Worm (Caenorhabditis elegans) whole organism, L4/young adult: ENCODE measurements around the gene nspc-14.

Source experiments
- W03F9.2 ChIP-seq: fragments of 150-350 bp; optimal IDR thresholded peaks from 2 replicates; lab custom pipeline; 2014; ENCODE audit warnings: missing biosample characterization, missing genetic modification characterization
- dao-5 ChIP-seq: sonication (generic microtip); optimal IDR thresholded peaks from 2 replicates; lab custom pipeline; 2016; ENCODE audit warnings: missing genotype, missing genetic modification characterization, moderate library complexity, missing compliant biosample characterization
- him-1 ChIP-seq: sonication (generic microtip); optimal IDR thresholded peaks from 2 replicates; lab custom pipeline; 2016; ENCODE audit warnings: missing genotype, missing genetic modification reagents, missing genetic modification characterization, missing compliant biosample characterization

Gene nspc-14

DNA sequence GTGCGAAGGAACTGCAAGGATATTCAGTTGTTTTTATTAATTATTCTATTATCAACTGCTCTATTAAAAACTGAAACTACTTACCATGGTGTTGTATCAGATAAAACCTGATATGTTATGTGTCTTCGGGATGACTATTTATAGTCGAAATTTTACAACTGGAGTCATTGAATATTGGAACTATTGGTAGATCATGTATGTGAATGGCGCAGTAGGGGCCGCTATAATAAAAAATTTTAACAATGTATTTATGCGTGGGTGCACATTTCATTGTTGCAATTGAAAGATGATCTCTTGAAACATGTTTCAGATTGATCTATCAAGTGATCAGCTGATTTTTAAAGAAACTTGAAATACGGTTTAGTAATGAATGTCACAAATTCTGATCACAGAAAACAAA is at the start of gene nspc-14:
Gene nspc-14, minus strand, starts transcription at position 101 of the 400 bp plus-strand sequence.
- TF ChIP-seq dao-5 (tag; lab: Kevin White, UChicago) (no peak), W03F9.2 (tag; lab: Kevin White, UChicago) (no peak), him-1 (tag; lab: Kevin White, UChicago) (no peak)

DNA sequence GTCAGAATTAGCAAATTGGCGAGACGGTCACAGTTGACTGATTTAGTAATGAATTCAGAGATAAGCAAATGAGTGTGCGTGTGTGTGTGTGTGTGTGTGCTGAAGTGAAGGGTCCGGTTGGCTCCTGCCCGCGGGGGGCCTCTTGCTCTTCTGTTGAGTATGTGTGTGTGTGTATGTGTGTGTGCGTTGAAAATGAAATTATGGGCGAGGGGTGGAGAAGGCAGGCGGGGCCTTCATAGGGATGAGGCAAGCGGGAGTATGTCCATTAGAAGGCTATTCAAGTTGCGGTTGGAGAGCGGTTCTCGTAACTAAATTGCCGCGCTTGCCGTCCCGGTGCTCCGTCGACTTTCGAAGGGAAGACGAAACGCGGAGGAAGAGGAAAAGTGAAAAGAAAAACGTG is 48.4 kb upstream of the nspc-14 start:
- TF ChIP-seq dao-5 (tag; lab: Kevin White, UChicago) (no peak), him-1 (tag; lab: Kevin White, UChicago) (no peak)

DNA sequence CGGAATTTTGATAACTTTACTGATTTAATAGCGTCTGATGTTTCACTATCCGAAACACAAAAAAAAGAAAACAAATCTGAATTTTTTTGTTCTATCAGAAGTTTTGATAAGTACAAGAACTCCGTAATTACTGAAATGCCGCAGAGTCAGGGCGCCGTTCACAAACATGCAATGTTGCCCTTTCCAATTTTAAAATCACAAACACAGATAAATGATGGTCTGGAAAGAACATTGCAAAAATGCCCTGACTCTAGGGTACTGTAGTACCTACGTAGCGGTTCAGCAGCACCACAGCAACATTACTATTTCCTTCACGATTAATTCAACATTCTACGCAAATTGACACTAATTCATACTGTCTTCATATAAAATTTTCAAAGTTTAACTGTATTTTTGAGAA is 47.7 kb upstream of the nspc-14 start:
- no peak for TF ChIP-seq dao-5 (tag; lab: Kevin White, UChicago)
- TF ChIP-seq him-1 (tag; lab: Kevin White, UChicago) = no peak
- TF ChIP-seq W03F9.2 (tag; lab: Kevin White, UChicago) = no peak

DNA sequence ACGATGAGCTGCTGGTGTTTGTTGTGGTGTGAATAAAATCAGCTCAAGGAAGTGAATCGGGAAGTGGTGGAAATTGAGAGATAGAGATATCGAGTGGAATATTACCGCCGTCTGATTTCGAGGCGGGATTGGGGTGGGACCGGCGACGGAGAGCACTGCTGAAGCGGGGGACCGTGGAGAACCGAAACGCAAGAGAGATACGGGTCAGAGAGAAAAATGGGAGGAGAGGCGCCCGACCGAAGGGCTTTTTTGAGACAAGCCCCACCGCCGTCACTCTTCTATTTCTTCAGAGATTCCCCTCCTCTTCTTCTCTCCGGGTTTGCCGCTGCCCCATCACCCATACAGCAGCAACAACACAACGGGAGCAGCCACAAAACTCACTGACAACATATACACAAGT is 47.2 kb upstream of the nspc-14 start:
- TF ChIP-seq him-1 (tag; lab: Kevin White, UChicago) = no peak

DNA sequence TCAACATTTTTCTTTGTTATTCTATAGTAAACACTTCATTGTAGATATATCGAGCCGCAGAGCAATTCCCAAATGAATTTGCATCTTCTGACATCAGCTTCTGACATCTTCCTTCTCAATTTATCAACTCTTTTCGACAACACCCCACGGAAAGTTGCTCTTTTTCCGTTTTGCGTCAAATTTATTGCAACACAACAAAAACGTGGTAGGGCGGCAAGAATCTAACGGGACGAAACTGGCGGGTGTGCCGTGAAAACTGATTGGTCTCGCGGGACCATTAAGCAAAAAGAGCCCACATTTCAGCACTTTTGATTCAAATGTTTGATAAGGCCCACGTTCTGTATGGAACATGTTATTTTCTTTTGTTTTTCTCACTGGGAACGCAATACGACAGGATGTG is 45.9 kb upstream of the nspc-14 start:
- no peak for TF ChIP-seq him-1 (tag; lab: Kevin White, UChicago)
- TF ChIP-seq W03F9.2 (tag; lab: Kevin White, UChicago) = no peak
- TF ChIP-seq dao-5 (tag; lab: Kevin White, UChicago) = no peak

DNA sequence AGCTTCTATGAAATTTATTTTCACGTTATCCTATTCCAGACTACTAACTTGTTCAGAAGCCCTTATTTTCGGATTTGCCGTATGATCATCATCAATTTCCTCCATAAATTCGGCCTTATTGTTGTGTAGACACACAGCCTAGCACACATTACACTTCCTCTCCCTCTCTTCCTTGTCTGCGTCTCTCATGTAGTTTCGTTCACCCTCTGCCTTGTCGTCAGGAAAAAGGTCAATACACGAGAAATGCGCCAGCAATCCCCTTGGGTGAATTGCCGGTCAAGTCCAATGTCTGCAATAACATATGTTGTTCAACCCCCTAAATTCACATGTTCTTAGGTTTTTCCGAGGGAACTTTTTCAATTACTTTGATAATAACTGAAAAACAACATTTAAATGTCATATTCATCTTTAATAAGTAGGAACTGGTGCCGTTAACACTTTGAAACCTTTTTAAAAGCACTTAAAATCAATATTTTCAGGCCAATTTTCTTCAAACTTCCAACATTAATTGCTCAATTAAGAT is 35.0 kb upstream of the nspc-14 start, which contains the start of gene F17E5.2:
Gene F17E5.2, plus strand, starts transcription at position 473 of the 523 bp plus-strand sequence.
- TF ChIP-seq him-1 (tag; lab: Kevin White, UChicago) (peak; percentile 75), dao-5 (tag; lab: Kevin White, UChicago) (no peak), W03F9.2 (tag; lab: Kevin White, UChicago) (peak; percentile 91)

DNA sequence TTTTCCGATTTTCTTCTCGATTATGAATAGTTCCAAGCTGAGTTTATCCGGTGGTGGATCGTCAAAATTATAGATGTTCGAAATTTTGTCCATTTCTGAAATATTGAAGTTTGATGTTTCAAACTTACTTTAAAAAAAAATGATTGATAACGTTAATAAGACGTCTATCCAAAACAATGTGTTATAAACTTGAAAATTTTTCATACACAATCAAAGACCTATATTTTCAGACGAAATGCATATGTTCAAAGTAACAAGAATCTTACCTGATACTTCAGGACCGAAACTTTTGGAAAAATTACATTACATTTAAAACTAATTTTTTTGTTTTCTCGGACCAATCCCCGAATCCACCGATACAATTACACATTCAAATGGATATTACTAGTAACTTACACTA is 32.5 kb upstream of the nspc-14 start, which contains the start of gene nekl-3:
Gene nekl-3, minus strand, starts transcription at position 101 of the 400 bp plus-strand sequence.
- TF ChIP-seq dao-5 (tag; lab: Kevin White, UChicago) (no peak), him-1 (tag; lab: Kevin White, UChicago) (no peak), W03F9.2 (tag; lab: Kevin White, UChicago) (no peak)

DNA sequence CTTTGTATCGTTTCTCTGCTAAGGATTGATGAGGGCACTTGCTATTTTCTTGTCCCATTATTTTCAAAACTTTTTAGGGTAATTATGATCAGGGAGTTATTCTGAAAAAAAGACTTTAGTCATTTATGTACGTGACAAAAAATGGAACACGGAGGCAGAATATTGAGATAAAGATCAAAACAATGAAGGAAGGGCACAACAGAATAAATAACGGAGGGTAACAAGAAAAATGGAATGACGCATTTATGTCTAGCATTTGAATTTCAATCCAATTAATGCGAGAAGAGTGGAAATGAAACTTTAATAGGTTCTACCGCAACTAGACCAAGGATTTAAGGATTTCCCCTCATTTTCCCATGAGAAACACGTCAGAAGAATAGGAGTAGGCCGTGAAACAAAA is 19.4 kb upstream of the nspc-14 start, which contains the start of gene glb-13:
Gene glb-13, minus strand, starts transcription at position 101 of the 400 bp plus-strand sequence.
- TF ChIP-seq W03F9.2 (tag; lab: Kevin White, UChicago) (no peak), dao-5 (tag; lab: Kevin White, UChicago) (no peak), him-1 (tag; lab: Kevin White, UChicago) (no peak)

DNA sequence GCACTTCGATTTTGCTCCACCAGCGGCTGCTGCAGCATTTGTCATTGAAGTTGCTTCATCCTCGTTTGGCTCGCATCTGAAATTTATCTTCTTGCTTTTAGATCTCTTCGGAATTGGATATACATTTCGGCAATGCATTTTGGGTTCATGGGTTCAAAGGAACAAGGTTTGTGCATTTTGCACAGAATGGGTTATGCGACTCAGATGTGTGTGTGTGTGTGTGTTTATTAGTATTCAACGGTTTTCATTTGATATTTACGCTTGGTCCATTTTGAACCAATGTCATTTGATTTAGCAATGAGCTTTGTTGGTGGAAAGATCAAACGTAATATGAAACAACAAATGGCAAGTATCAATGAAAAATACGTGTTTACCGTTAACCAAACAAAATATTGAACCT is 16.9 kb upstream of the nspc-14 start:
- no peak for TF ChIP-seq dao-5 (tag; lab: Kevin White, UChicago)
- no peak for TF ChIP-seq W03F9.2 (tag; lab: Kevin White, UChicago)
- TF ChIP-seq him-1 (tag; lab: Kevin White, UChicago) = no peak

DNA sequence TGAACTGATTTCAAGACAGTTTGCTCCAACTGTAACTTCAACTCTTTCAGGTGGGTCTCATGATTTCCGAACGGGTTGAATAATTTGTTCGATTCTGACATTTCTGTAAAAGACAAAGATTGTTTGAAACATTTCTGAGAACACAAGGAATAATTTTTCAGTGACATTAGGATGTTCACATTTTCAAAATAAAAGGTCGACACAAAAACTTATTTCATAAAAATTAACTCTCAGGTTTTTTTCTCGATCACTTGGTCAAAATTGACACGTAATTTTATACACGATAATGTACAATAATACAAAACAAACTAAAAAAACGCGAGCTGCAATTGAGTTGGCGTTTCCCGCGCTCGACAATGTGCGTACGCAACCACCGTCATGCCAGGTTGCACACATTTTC is 12.5 kb upstream of the nspc-14 start, which contains the start of gene rif-1.2:
Gene rif-1.2, minus strand, starts transcription at position 101 of the 400 bp plus-strand sequence.
- no peak for TF ChIP-seq dao-5 (tag; lab: Kevin White, UChicago)

DNA sequence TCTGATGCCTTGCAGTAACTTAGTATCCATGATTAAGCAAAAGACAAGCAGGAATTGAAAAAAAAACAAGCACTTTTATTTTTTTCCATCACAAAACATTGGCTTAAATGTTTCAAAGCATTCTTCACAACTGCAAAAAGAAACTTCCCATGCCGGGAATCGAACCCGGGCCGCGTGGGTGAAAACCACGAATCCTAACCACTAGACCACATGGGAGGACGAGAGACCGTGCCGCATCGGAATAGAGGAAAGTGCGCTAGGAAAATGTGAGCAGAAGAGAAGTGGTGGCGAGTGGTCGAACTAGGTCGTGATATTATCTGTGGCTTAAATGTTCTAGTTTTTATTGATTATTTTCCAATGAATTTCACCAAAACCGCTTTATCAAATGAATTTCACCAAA is 8.6 kb upstream of the nspc-14 start:
- TF ChIP-seq W03F9.2 (tag; lab: Kevin White, UChicago) (no peak), dao-5 (tag; lab: Kevin White, UChicago) (no peak), him-1 (tag; lab: Kevin White, UChicago) (no peak)

DNA sequence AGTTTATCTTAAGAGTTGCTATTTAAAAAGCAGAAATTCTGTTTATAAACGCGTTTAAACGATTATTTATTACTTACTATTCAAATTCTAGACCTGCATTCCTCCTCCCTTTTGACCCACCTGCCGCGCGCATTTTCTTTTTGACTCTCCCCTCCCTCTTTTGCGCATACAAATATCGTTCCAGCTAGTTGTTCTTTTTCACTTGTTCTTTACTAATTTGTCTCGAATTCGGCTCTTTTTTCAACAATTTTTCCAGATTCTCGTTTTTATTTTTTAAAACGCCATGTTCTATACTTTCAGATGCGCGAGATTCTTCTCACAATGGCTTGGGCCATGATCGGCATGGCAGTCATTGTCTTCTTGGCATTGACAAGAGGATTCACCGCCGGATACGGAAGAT is 6.5 kb upstream of the nspc-14 start, which contains the start of gene F19H6.4:
Gene F19H6.4, plus strand, starts transcription at position 301 of the 400 bp plus-strand sequence.
- TF ChIP-seq him-1 (tag; lab: Kevin White, UChicago) = no peak
- no peak for TF ChIP-seq W03F9.2 (tag; lab: Kevin White, UChicago)
- TF ChIP-seq dao-5 (tag; lab: Kevin White, UChicago) = no peak

DNA sequence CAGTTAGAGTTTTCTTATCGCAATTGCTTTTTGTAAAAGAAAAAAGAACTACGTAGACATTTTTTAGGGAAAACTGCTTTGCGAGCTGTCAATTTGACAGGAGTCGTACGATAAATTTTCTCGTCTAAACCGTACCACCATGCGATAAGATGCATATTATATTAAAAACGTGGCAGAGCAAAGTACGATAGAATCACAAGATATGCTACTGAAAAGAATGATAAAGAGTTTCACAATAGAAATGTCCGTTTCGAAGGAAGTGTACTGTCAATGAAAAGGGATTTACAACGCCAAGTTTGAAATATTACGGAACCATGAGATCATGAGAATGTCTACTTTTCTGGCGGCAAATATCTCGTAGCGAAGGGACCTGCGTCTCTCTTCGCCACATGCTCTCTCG is 5.9 kb upstream of the nspc-14 start, which contains the start of gene F19H6.5:
Gene F19H6.5, minus strand, starts transcription at position 101 of the 400 bp plus-strand sequence.
- TF ChIP-seq him-1 (tag; lab: Kevin White, UChicago) (no peak), dao-5 (tag; lab: Kevin White, UChicago) (no peak), W03F9.2 (tag; lab: Kevin White, UChicago) (no peak)

DNA sequence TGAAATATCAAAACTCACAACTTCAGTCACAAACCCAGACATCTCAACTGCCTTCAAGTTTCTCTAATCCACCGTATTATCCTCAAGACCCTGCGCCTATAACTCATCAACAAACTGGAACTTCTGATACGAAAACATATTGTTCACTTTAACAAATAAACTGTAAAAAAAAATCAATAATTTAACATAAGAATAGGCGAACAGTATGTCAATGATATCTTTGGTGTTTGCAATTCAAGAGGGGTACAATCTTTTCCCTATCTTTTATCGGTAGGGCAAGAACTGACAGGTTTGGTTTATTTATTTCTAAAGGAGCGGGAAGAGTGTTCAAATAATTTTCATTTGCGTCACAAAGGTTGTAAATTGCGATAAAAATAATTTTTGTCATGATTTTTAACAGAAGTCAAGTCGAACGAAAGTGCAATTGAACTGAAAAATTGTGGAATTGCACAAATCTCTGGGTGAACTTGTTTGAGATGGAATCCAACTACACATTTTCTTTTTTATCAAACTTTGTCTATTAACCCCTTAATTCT is 4.2 kb upstream of the nspc-14 start:
- TF ChIP-seq him-1 (tag; lab: Kevin White, UChicago) (peak; percentile 99), W03F9.2 (tag; lab: Kevin White, UChicago) (peak; percentile 99), dao-5 (tag; lab: Kevin White, UChicago) (peak; percentile 76)
